Fruit fly (Drosophila melanogaster) whole organism, embryonic: ENCODE results near the gene Gbs-76A.

Source experiments
- CG14710 ChIP-seq: fragments of 200-800 bp; sonication (Bioruptor generic); optimal IDR thresholded peaks from 3 replicates; lab custom pipeline; 2019; ENCODE audit warnings: missing biosample characterization, mild to moderate bottlenecking, missing genetic modification characterization, moderate library complexity
- CG17328 ChIP-seq: fragments of 200-800 bp; sonication (Bioruptor generic); IDR thresholded peaks from 2 replicates; pipeline ENCODE4 v1.3.6; 2022; ENCODE audit warnings: missing biosample characterization, missing genetic modification characterization
- CG4424 ChIP-seq: fragments of 200-800 bp; sonication (Bioruptor generic); optimal IDR thresholded peaks from 3 replicates; lab custom pipeline; 2016; ENCODE audit warnings: missing biosample characterization, missing genetic modification characterization
- Jarid2 ChIP-seq: fragments of 200-800 bp; sonication (Bioruptor generic); optimal IDR thresholded peaks from 3 replicates; lab custom pipeline; 2017; ENCODE audit warnings: mild to moderate bottlenecking, missing biosample characterization, missing genetic modification reagents, missing genetic modification characterization
- fd64A ChIP-seq: fragments of 200-800 bp; sonication (Bioruptor generic); optimal IDR thresholded peaks from 3 replicates; lab custom pipeline; 2018; ENCODE audit warnings: missing biosample characterization, mild to moderate bottlenecking, missing genetic modification characterization
- ftz-f1 ChIP-seq: fragments of 200-800 bp; sonication (Bioruptor generic); optimal IDR thresholded peaks from 2 replicates; lab custom pipeline; 2016; ENCODE audit warnings: missing biosample characterization, missing genetic modification characterization
- lbe ChIP-seq: fragments of 200-800 bp; sonication (Bioruptor generic); optimal IDR thresholded peaks from 2 replicates; lab custom pipeline; 2016; ENCODE audit warnings: missing biosample characterization, mild to moderate bottlenecking, missing genetic modification characterization
- sc ChIP-seq, 3 experiments: fragments of >200 bp in 2 of 3; fragments of 200-800 bp in 1 of 3; sonication (Bioruptor generic) in 1 of 3; optimal IDR thresholded peaks; 2 replicates in 2 of 3; 3 replicates in 1 of 3; lab custom pipeline; 2017; ENCODE audit warnings: mild to moderate bottlenecking in 1 of 3, missing biosample characterization in 1 of 3, missing genetic modification characterization in 1 of 3, missing genetic modification reagents in 1 of 3

dm6 chr3L:19260278-19260803 is 32.2 kb downstream of the Gbs-76A start, which contains the start of gene nes:
- TF ChIP-seq sc (optimal IDR thresholded peaks at IDR 0.05; lab: Kevin White, UChicago), result no peak
- no peak for TF ChIP-seq sc (GFP tag; optimal IDR thresholded peaks at IDR 0.05; lab: Kevin White, UChicago)
- TF ChIP-seq CG17328 (GFP tag; lab: Robert Waterston, UW), result no peak
- TF ChIP-seq CG14710, result peak; percentile 6
- TF ChIP-seq lbe (GFP tag; lab: Kevin White, UChicago), result no peak
- TF ChIP-seq CG4424 (GFP tag; lab: Kevin White, UChicago), result no peak
- peak; percentile 84 for TF ChIP-seq ftz-f1
- TF ChIP-seq fd64A, result no peak
- TF ChIP-seq Jarid2, result peak; percentile 17
